Worm (Caenorhabditis elegans) whole organism, L2 larva: Measurements from ENCODE around the gene figl-1.
"Not testable (repeated sequence)": the region's sequence is repeated elsewhere in the genome, so short reads cannot be mapped to it uniquely, and the experiment has no call there.

Source experiments
- R02D3.7 ChIP-seq: fragments of 150-350 bp; optimal IDR thresholded peaks from 2 replicates; lab custom pipeline; 2014; ENCODE audit warnings: missing biosample characterization, missing genetic modification characterization
- ama-1 ChIP-seq: fragments of 150-350 bp; optimal IDR thresholded peaks from 2 replicates; lab custom pipeline; 2018; ENCODE audit warnings: inconsistent platforms
- dmd-4 ChIP-seq: sonication (generic microtip); optimal IDR thresholded peaks from 2 replicates; lab custom pipeline; 2017; ENCODE audit warnings: missing biosample characterization, missing genetic modification characterization
- fos-1 ChIP-seq: fragments of 150-350 bp; optimal IDR thresholded peaks from 2 replicates; lab custom pipeline; 2014; ENCODE audit warnings: missing biosample characterization, missing genetic modification characterization
- lin-13 ChIP-seq: fragments of 150-350 bp; optimal IDR thresholded peaks from 2 replicates; lab custom pipeline; 2014; ENCODE audit warnings: missing biosample characterization, missing genetic modification reagents, missing genetic modification characterization
- nhr-77 ChIP-seq: fragments of 150-350 bp; optimal IDR thresholded peaks from 2 replicates; lab custom pipeline; 2014; ENCODE audit warnings: missing biosample characterization, missing genetic modification characterization
- sem-4 ChIP-seq: fragments of 150-350 bp; optimal IDR thresholded peaks from 2 replicates; lab custom pipeline; 2014; ENCODE audit warnings: missing biosample characterization, missing genetic modification reagents, missing genetic modification characterization
- skn-1 ChIP-seq: sonication (generic microtip); optimal IDR thresholded peaks from 2 replicates; lab custom pipeline; 2017; ENCODE audit warnings: missing biosample characterization, missing genetic modification characterization
- unc-62 ChIP-seq: fragments of 150-350 bp; optimal IDR thresholded peaks from 2 replicates; lab custom pipeline; 2014; ENCODE audit warnings: missing biosample characterization, missing genetic modification reagents, missing genetic modification characterization

DNA sequence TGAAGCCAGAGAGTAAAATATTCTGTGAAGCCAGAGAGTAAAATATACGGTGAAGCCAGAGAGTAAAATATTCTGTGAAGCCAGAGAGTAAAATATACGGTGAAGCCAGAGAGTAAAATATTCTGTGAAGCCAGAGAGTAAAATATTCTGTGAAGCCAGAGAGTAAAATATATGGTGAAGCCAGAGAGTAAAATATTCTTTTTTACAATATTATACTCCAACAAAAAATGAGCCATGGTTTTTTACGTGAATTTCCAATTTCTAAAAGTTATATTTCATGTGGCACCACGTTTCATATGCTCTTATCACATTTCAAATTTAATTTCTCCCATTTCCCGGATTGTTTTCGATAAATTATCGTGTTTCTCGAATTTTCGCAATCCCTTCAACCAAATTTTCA lies 9.3 kb downstream of the figl-1 start, which contains the start of gene irld-1:
- not testable (repeated sequence) for TF ChIP-seq lin-13 (GFP tag; lab: Kevin White, UChicago); sem-4; skn-1 (tag; lab: Kevin White, UChicago); fos-1 (tag; lab: Kevin White, UChicago); unc-62 (GFP tag; lab: Kevin White, UChicago); R02D3.7; ama-1 (lab: Kevin White, UChicago); nhr-77 (tag; lab: Kevin White, UChicago); dmd-4 (tag; lab: Kevin White, UChicago)
